Worm (Caenorhabditis elegans) whole organism, young adult: ENCODE measurements around the gene clec-158.

ENCODE experiments used
- B0035.1 ChIP-seq: sonication (generic microtip); optimal IDR thresholded peaks from 2 replicates; lab custom pipeline; 2016; ENCODE audit warnings: missing genetic modification characterization, mild to moderate bottlenecking, missing compliant biosample characterization, missing genotype, missing genetic modification reagents
- C06A6.2 ChIP-seq: fragments of 200-800 bp; sonication (Bioruptor generic); conservative IDR thresholded peaks from 2 replicates; pipeline ENCODE4 v1.3.6; 2022; ENCODE audit warnings: missing genetic modification characterization, missing compliant biosample characterization
- D2030.7 ChIP-seq: fragments of 200-800 bp; sonication (Bioruptor generic); IDR thresholded peaks from 2 replicates; pipeline ENCODE4 v1.3.6; 2022; ENCODE audit warnings: missing genetic modification reagents, missing genetic modification characterization, missing compliant biosample characterization
- ZK185.1 ChIP-seq: sonication (generic microtip); optimal IDR thresholded peaks from 2 replicates; lab custom pipeline; 2016; ENCODE audit warnings: mild to moderate bottlenecking, missing genetic modification characterization, missing compliant biosample characterization; ENCODE audit not compliant: poor library complexity, severe bottlenecking
- aptf-3 ChIP-seq: fragments of 200-800 bp; sonication (Bioruptor generic); IDR thresholded peaks from 2 replicates; pipeline ENCODE4 v1.3.6; 2022; ENCODE audit warnings: missing genetic modification characterization, missing compliant biosample characterization
- athp-1 ChIP-seq: sonication (generic microtip); optimal IDR thresholded peaks from 2 replicates; lab custom pipeline; 2017; ENCODE audit warnings: mild to moderate bottlenecking, missing genetic modification characterization, missing compliant biosample characterization
- ceh-91 ChIP-seq: fragments of 200-800 bp; sonication (Bioruptor generic); IDR thresholded peaks from 2 replicates; pipeline ENCODE4 v1.3.6; 2022; ENCODE audit warnings: missing genetic modification reagents, missing genetic modification characterization, missing compliant biosample characterization
- chd-7 ChIP-seq: sonication (generic microtip); optimal IDR thresholded peaks from 2 replicates; lab custom pipeline; 2016; ENCODE audit warnings: mild to moderate bottlenecking, missing genetic modification characterization, moderate library complexity, missing compliant biosample characterization
- dox-1 ChIP-seq: fragments of 200-800 bp; sonication (Bioruptor generic); IDR thresholded peaks from 2 replicates; pipeline ENCODE4 v1.3.6; 2022; ENCODE audit warnings: missing genetic modification reagents, missing genetic modification characterization, missing compliant biosample characterization
- let-607 ChIP-seq, 2 experiments: fragments of 200-800 bp in 1 of 2; sonication (Bioruptor generic) in 1 of 2; sonication (generic microtip) in 1 of 2; optimal IDR thresholded peaks; 2 replicates each; lab custom pipeline; 2016 to 2018; ENCODE audit warnings: mild to moderate bottlenecking in 2 of 2, missing compliant biosample characterization in 2 of 2, missing genetic modification characterization in 2 of 2, moderate library complexity in 2 of 2, missing genotype in 1 of 2
- lin-54 ChIP-seq: fragments of 200-800 bp; sonication (Bioruptor generic); optimal IDR thresholded peaks from 2 replicates; lab custom pipeline; 2018; ENCODE audit warnings: mild to moderate bottlenecking, missing genetic modification characterization, missing compliant biosample characterization
- mxl-1 ChIP-seq: sonication (generic microtip); optimal IDR thresholded peaks from 2 replicates; lab custom pipeline; 2016; ENCODE audit warnings: missing genetic modification characterization, missing compliant biosample characterization
- nfyb-1 ChIP-seq: fragments of 200-800 bp; sonication (Bioruptor generic); IDR thresholded peaks from 2 replicates; pipeline ENCODE4 v1.3.6; 2022; ENCODE audit warnings: missing genetic modification reagents, missing genetic modification characterization, missing compliant biosample characterization
- rcor-1 ChIP-seq: fragments of 200-800 bp; sonication (Bioruptor generic); IDR thresholded peaks from 2 replicates; pipeline ENCODE4 v1.3.6; 2022; ENCODE audit warnings: missing genetic modification reagents, missing genetic modification characterization, missing compliant biosample characterization

- TF ChIP-seq lin-54 (GFP tag; lab: Kevin White, UChicago) (no peak), mxl-1 (tag; lab: Kevin White, UChicago) (no peak), B0035.1 (tag; lab: Kevin White, UChicago) (no peak), ceh-91 (no peak), dox-1 (no peak), ZK185.1 (tag; lab: Kevin White, UChicago) (no peak), rcor-1 (GFP tag; lab: Robert Waterston, UW) (no peak), let-607 (tag; optimal IDR thresholded peaks at IDR 0.05; lab: Kevin White, UChicago) (no peak), chd-7 (tag; lab: Kevin White, UChicago) (no peak), nfyb-1 (GFP tag; lab: Robert Waterston, UW) (no peak), aptf-3 (GFP tag; lab: Robert Waterston, UW) (no peak), C06A6.2 (GFP tag; lab: Robert Waterston, UW) (no peak), D2030.7 (no peak), athp-1 (tag; lab: Kevin White, UChicago) (no peak)
These were observed 42.5 kb downstream of the clec-158 start, which contains the start of gene F28F5.4 for ce11 chrIII:6816930-6817329.
